4 fruit fly cellular contexts compared by ENCODE assay signal in the genomic region with DNA sequence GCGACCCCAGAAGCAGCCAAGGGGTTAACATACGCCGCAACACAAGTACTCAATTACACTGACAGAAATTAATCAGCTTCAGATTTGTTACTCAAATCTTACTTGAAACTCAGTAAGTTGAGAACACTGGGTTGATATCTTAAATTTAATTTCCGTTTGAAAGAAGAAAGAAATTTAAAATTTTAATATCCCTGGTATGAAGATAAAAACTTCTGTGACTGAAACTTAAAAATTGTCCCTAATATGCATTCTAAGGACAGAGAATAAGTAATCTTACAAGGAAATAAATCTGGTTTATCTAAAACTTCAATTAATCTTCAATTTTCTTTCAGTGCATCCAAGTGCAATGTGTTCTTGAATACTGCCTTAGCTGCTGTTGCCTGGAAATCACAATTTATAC.
A peak's percentile ranks its signal among the peaks of the same experiment; 100 is the strongest.
TF ChIP-seq lines count a peak whose summit lies in the region.

No protein-coding gene starts in this region.

- no peak for TF ChIP-seq CTCF in whole organism, embryonic (GFP tag; optimal IDR thresholded peaks at IDR 0.05; lab: Kevin White, UChicago)

TF ChIP-seq in whole organism, embryonic, 481 proteins besides CTCF, POLR2A, EP300 and RAD21 (continues in another document):
- TF ChIP-seq CG10209 (GFP tag; optimal IDR thresholded peaks at IDR 0.05; lab: Kevin White, UChicago): peak; percentile 8
- peak; percentile 40 to 50 for TF ChIP-seq bsh (GFP tag; optimal IDR thresholded peaks at IDR 0.05; lab: Kevin White, UChicago)
- TF ChIP-seq Sox100B (GFP tag; optimal IDR thresholded peaks at IDR 0.05; lab: Kevin White, UChicago): peak; percentile 38
- TF ChIP-seq hkb (optimal IDR thresholded peaks at IDR 0.05; lab: Kevin White, UChicago): no peak
- TF ChIP-seq hkb (GFP tag; IDR thresholded peaks at IDR 0.05; lab: Robert Waterston, UW): 0 out of 2 replicates have a peak, but pooled peaks have one; percentile 12
- TF ChIP-seq gem (tag; optimal IDR thresholded peaks at IDR 0.05; lab: Kevin White, UChicago): peak; percentile 61
- TF ChIP-seq phol (tag; optimal IDR thresholded peaks at IDR 0.05; lab: Kevin White, UChicago): peak; percentile 61
- TF ChIP-seq CG10267 (tag; optimal IDR thresholded peaks at IDR 0.05; lab: Kevin White, UChicago): peak; percentile 33
- TF ChIP-seq CG8388 (GFP tag; optimal IDR thresholded peaks at IDR 0.05; lab: Kevin White, UChicago): peak; percentile 35
- TF ChIP-seq Usf (GFP tag; optimal IDR thresholded peaks at IDR 0.05; lab: Kevin White, UChicago): no peak
- no peak for TF ChIP-seq Hr51 (GFP tag; optimal IDR thresholded peaks at IDR 0.05; lab: Kevin White, UChicago)
- peak; percentile 23; the same call in 1 of the 2 replicates for TF ChIP-seq Drgx (GFP tag; IDR thresholded peaks at IDR 0.05; lab: Robert Waterston, UW)
- TF ChIP-seq CG2712 (tag; optimal IDR thresholded peaks at IDR 0.05; lab: Kevin White, UChicago): peak; percentile 68
- TF ChIP-seq CG4820 (GFP tag; optimal IDR thresholded peaks at IDR 0.05; lab: Kevin White, UChicago): no peak
- no peak for TF ChIP-seq Deaf1 (tag; optimal IDR thresholded peaks at IDR 0.05; lab: Kevin White, UChicago)
- TF ChIP-seq CG11504 (tag; optimal IDR thresholded peaks at IDR 0.05; lab: Kevin White, UChicago): peak; percentile 54
- no peak for TF ChIP-seq bbx (GFP tag; IDR thresholded peaks at IDR 0.05; lab: Robert Waterston, UW; ENCODE audit: partially characterized antibody)
- peak; percentile 1 for TF ChIP-seq CG10147 (GFP tag; optimal IDR thresholded peaks at IDR 0.05; lab: Kevin White, UChicago)
- peak; percentile 24 for TF ChIP-seq dmrt11E (tag; optimal IDR thresholded peaks at IDR 0.05; lab: Kevin White, UChicago)
- peak in 1 of 3 experiments; percentile 38 for TF ChIP-seq lola (GFP tag; optimal IDR thresholded peaks at IDR 0.05; lab: Kevin White, UChicago)

TF ChIP-seq in whole organism, prepupa, 60 proteins besides CTCF, POLR2A, EP300 and RAD21 (continues in another document):
- peak; percentile 69 for TF ChIP-seq achi (GFP tag; optimal IDR thresholded peaks at IDR 0.05; lab: Kevin White, UChicago)
- TF ChIP-seq Hr4 (GFP tag; optimal IDR thresholded peaks at IDR 0.05; lab: Kevin White, UChicago): peak; percentile 73
- TF ChIP-seq salr (GFP tag; optimal IDR thresholded peaks at IDR 0.05; lab: Kevin White, UChicago): peak; percentile 7 to 72
- TF ChIP-seq Eip78C (GFP tag; lab: Kevin White, UChicago): peak; percentile 93
- TF ChIP-seq fkh (GFP tag; optimal IDR thresholded peaks at IDR 0.05; lab: Kevin White, UChicago): no peak
- TF ChIP-seq CG7368 (GFP tag; optimal IDR thresholded peaks at IDR 0.05; lab: Kevin White, UChicago): peak; percentile 9
- TF ChIP-seq Ets96B (tag; optimal IDR thresholded peaks at IDR 0.05; lab: Kevin White, UChicago): peak; percentile 77
- TF ChIP-seq Ets21C (GFP tag; optimal IDR thresholded peaks at IDR 0.05; lab: Kevin White, UChicago): peak; percentile 15
- peak; percentile 59 for TF ChIP-seq CG11762 (GFP tag; optimal IDR thresholded peaks at IDR 0.05; lab: Kevin White, UChicago; ENCODE audit: insufficient read depth)
- TF ChIP-seq dac (GFP tag; optimal IDR thresholded peaks at IDR 0.05; lab: Kevin White, UChicago): no peak
- peak; percentile 11 for TF ChIP-seq CG8319 (GFP tag; optimal IDR thresholded peaks at IDR 0.05; lab: Kevin White, UChicago)
- no peak for TF ChIP-seq Sox15 (GFP tag; optimal IDR thresholded peaks at IDR 0.05; lab: Kevin White, UChicago)
- TF ChIP-seq CG10669 (GFP tag; optimal IDR thresholded peaks at IDR 0.05; lab: Kevin White, UChicago): peak; percentile 71
- no peak for TF ChIP-seq Hr38 (GFP tag; optimal IDR thresholded peaks at IDR 0.05; lab: Kevin White, UChicago)
- peak; percentile 36 for TF ChIP-seq CG31627 (GFP tag; optimal IDR thresholded peaks at IDR 0.05; lab: Kevin White, UChicago)
- peak; percentile 68 for TF ChIP-seq Met (GFP tag; optimal IDR thresholded peaks at IDR 0.05; lab: Kevin White, UChicago)
- peak; percentile 68 for TF ChIP-seq CG8119 (GFP tag; IDR thresholded peaks at IDR 0.05; lab: Robert Waterston, UW)
- peak; percentile 32; the same call in 1 of the 3 replicates for TF ChIP-seq eg (GFP tag; IDR thresholded peaks at IDR 0.05; lab: Robert Waterston, UW)
- TF ChIP-seq CG3919 (GFP tag; optimal IDR thresholded peaks at IDR 0.05; lab: Kevin White, UChicago): peak; percentile 71
- peak; percentile 41 for TF ChIP-seq Sox102F (GFP tag; optimal IDR thresholded peaks at IDR 0.05; lab: Kevin White, UChicago)
- TF ChIP-seq acj6 (GFP tag; optimal IDR thresholded peaks at IDR 0.05; lab: Kevin White, UChicago): peak; percentile 72
- peak; percentile 51 for TF ChIP-seq lz (GFP tag; optimal IDR thresholded peaks at IDR 0.05; lab: Kevin White, UChicago)

TF ChIP-seq in whole organism, pupa, 21 proteins besides CTCF, POLR2A, EP300 and RAD21:
- TF ChIP-seq CG10348 (GFP tag; IDR thresholded peaks at IDR 0.05; lab: Robert Waterston, UW) (no peak), CG34367 (tag; optimal IDR thresholded peaks at IDR 0.05; lab: Kevin White, UChicago) (peak; percentile 50), EcR (GFP tag; optimal IDR thresholded peaks at IDR 0.05; lab: Kevin White, UChicago) (peak; percentile 14), gl (tag; optimal IDR thresholded peaks at IDR 0.05; lab: Kevin White, UChicago) (no peak), fd96Ca (GFP tag; IDR thresholded peaks at IDR 0.05; lab: Robert Waterston, UW) (no peak), CG12605 (GFP tag; IDR thresholded peaks at IDR 0.05; lab: Robert Waterston, UW) (no peak; the same call in 1 of the 2 replicates), CG4496 (GFP tag; IDR thresholded peaks at IDR 0.05; lab: Robert Waterston, UW) (0 out of 3 replicates have a peak, but pooled peaks have one; percentile 12), CG9948 (tag; optimal IDR thresholded peaks at IDR 0.05; lab: Kevin White, UChicago) (peak; percentile 81), Pif1B (GFP tag; optimal IDR thresholded peaks at IDR 0.05; lab: Kevin White, UChicago) (peak; percentile 24), Snoo (tag; optimal IDR thresholded peaks at IDR 0.05; lab: Kevin White, UChicago) (peak; percentile 36), rn (GFP tag; IDR thresholded peaks at IDR 0.05; lab: Robert Waterston, UW) (no peak), CG32121 (GFP tag; IDR thresholded peaks at IDR 0.05; lab: Robert Waterston, UW) (no peak), CG8301 (tag; optimal IDR thresholded peaks at IDR 0.05; lab: Kevin White, UChicago) (peak; percentile 75), CG13204 (GFP tag; optimal IDR thresholded peaks at IDR 0.05; lab: Kevin White, UChicago) (no peak), D1 (tag; optimal IDR thresholded peaks at IDR 0.05; lab: Kevin White, UChicago) (peak; percentile 38), CG15710 (tag; optimal IDR thresholded peaks at IDR 0.05; lab: Kevin White, UChicago) (peak; percentile 82), CG17806 (tag; optimal IDR thresholded peaks at IDR 0.05; lab: Kevin White, UChicago) (peak; percentile 78), Pif1A (GFP tag; optimal IDR thresholded peaks at IDR 0.05; lab: Kevin White, UChicago) (peak; percentile 66), CG8159 (tag; optimal IDR thresholded peaks at IDR 0.05; lab: Kevin White, UChicago) (peak; percentile 82), Ets98B (GFP tag; IDR thresholded peaks at IDR 0.05; lab: Robert Waterston, UW) (no peak), CG14655 (GFP tag; optimal IDR thresholded peaks at IDR 0.05; lab: Kevin White, UChicago) (peak; percentile 82)
TF ChIP-seq in whole organism, pupa: peak in this region for 13.

TF ChIP-seq in whole organism, wandering third instar larva, 38 proteins besides CTCF, POLR2A, EP300 and RAD21:
- TF ChIP-seq Mio (GFP tag; optimal IDR thresholded peaks at IDR 0.05; lab: Kevin White, UChicago) (no peak), dl (GFP tag; optimal IDR thresholded peaks at IDR 0.05; lab: Kevin White, UChicago; ENCODE audit: insufficient read depth in 1 of 2, partially characterized antibody in 2 of 2) (no peak), psq (GFP tag; optimal IDR thresholded peaks at IDR 0.05; lab: Kevin White, UChicago) (no peak), tai (GFP tag; optimal IDR thresholded peaks at IDR 0.05; lab: Kevin White, UChicago) (no peak), brk (GFP tag; optimal IDR thresholded peaks at IDR 0.05; lab: Kevin White, UChicago) (no peak), Hnf4 (GFP tag; optimal IDR thresholded peaks at IDR 0.05; lab: Kevin White, UChicago) (no peak), HLH106 (tag; optimal IDR thresholded peaks at IDR 0.05; lab: Kevin White, UChicago) (peak; percentile 29), ey (GFP tag; optimal IDR thresholded peaks at IDR 0.05; lab: Kevin White, UChicago) (peak; percentile 6), N (GFP tag; optimal IDR thresholded peaks at IDR 0.05; lab: Kevin White, UChicago) (no peak), GATAd (GFP tag; optimal IDR thresholded peaks at IDR 0.05; lab: Kevin White, UChicago) (no peak), Dfd (GFP tag; optimal IDR thresholded peaks at IDR 0.05; lab: Kevin White, UChicago) (no peak), dmrt93B (GFP tag; optimal IDR thresholded peaks at IDR 0.05; lab: Kevin White, UChicago) (peak; percentile 11), Vsx2 (GFP tag; optimal IDR thresholded peaks at IDR 0.05; lab: Kevin White, UChicago; ENCODE audit: partially characterized antibody) (no peak), Sp1 (GFP tag; optimal IDR thresholded peaks at IDR 0.05; lab: Kevin White, UChicago) (no peak), CG9705 (GFP tag; optimal IDR thresholded peaks at IDR 0.05; lab: Kevin White, UChicago) (no peak), Myc (optimal IDR thresholded peaks at IDR 0.05; lab: Kevin White, UChicago) (no peak), sage (GFP tag; optimal IDR thresholded peaks at IDR 0.05; lab: Kevin White, UChicago) (no peak), foxo (GFP tag; optimal IDR thresholded peaks at IDR 0.05; lab: Kevin White, UChicago) (peak in 1 of 2 experiments; percentile 42), woc (GFP tag; optimal IDR thresholded peaks at IDR 0.05; lab: Kevin White, UChicago) (no peak), pan (optimal IDR thresholded peaks at IDR 0.05; lab: Kevin White, UChicago) (no peak), h (GFP tag; optimal IDR thresholded peaks at IDR 0.05; lab: Kevin White, UChicago) (no peak), dsf (GFP tag; optimal IDR thresholded peaks at IDR 0.05; lab: Kevin White, UChicago; ENCODE audit: borderline replicate concordance) (no peak), Abd-B (GFP tag; optimal IDR thresholded peaks at IDR 0.05; lab: Kevin White, UChicago) (no peak), sv (GFP tag; optimal IDR thresholded peaks at IDR 0.05; lab: Kevin White, UChicago) (no peak), Rel (GFP tag; optimal IDR thresholded peaks at IDR 0.05; lab: Kevin White, UChicago) (no peak), Rel (tag; optimal IDR thresholded peaks at IDR 0.05; lab: Kevin White, UChicago) (no peak)
